Fruit fly (Drosophila melanogaster) whole organism: ENCODE results near the gene CG7366.

ENCODE experiments used
- CG8478 ChIP-seq: fragments of >200 bp; optimal IDR thresholded peaks from 2 replicates; lab custom pipeline; 2018; ENCODE audit warnings: inconsistent platforms
- Dll ChIP-seq: fragments of >200 bp; optimal IDR thresholded peaks from 2 replicates; lab custom pipeline; 2017
- pan ChIP-seq: fragments of >200 bp; optimal IDR thresholded peaks from 2 replicates; lab custom pipeline; 2017
- psq ChIP-seq: fragments of >200 bp; optimal IDR thresholded peaks from 2 replicates; lab custom pipeline; 2017

dm6 chr3L:8191042-8191613, 11.1 kb downstream of the CG7366 start, which contains the start of gene MED24:
- TF ChIP-seq psq (lab: Kevin White, UChicago) (no peak), pan (lab: Kevin White, UChicago) (no peak), Dll (lab: Kevin White, UChicago) (no peak), CG8478 (lab: Kevin White, UChicago) (no peak)
